Worm (Caenorhabditis elegans) whole organism, L3 larva: ENCODE data around the gene srd-13.

Experiments
- R02D3.7 ChIP-seq: fragments of 150-350 bp; optimal IDR thresholded peaks from 2 replicates; lab custom pipeline; 2014; ENCODE audit warnings: missing biosample characterization, missing genetic modification characterization
- ZK546.5 ChIP-seq: sonication (generic microtip); optimal IDR thresholded peaks from 2 replicates; lab custom pipeline; 2017; ENCODE audit warnings: missing biosample characterization, missing genetic modification characterization
- aly-2 ChIP-seq: fragments of 150-350 bp; optimal IDR thresholded peaks from 2 replicates; lab custom pipeline; 2014; ENCODE audit warnings: missing biosample characterization, missing genetic modification characterization
- ama-1 ChIP-seq: fragments of 150-350 bp; optimal IDR thresholded peaks from 2 replicates; lab custom pipeline; 2018
- ceh-16 ChIP-seq: sonication (generic microtip); optimal IDR thresholded peaks from 2 replicates; lab custom pipeline; 2017; ENCODE audit warnings: missing biosample characterization, missing genetic modification characterization
- ceh-28 ChIP-seq: fragments of 150-350 bp; optimal IDR thresholded peaks from 2 replicates; lab custom pipeline; 2014; ENCODE audit warnings: missing biosample characterization, missing genetic modification reagents, missing genetic modification characterization
- ceh-82 ChIP-seq: fragments of 150-350 bp; optimal IDR thresholded peaks from 2 replicates; lab custom pipeline; 2014; ENCODE audit warnings: missing biosample characterization, missing genetic modification characterization
- egl-27 ChIP-seq: sonication (generic microtip); optimal IDR thresholded peaks from 4 replicates; lab custom pipeline; 2017; ENCODE audit warnings: missing biosample characterization, missing genetic modification reagents, missing genetic modification characterization
- elt-2 ChIP-seq: sonication (generic microtip); optimal IDR thresholded peaks from 2 replicates; lab custom pipeline; 2016; ENCODE audit warnings: missing genetic modification reagents, mild to moderate bottlenecking, missing genetic modification characterization, missing compliant biosample characterization
- elt-3 ChIP-seq, 3 experiments: fragments of 150-350 bp in 1 of 3; sonication (generic microtip) in 2 of 3; optimal IDR thresholded peaks; 2 replicates in 2 of 3; 4 replicates in 1 of 3; lab custom pipeline; 2014 to 2017; ENCODE audit warnings: missing biosample characterization in 3 of 3, missing genetic modification characterization in 3 of 3
- eor-1 ChIP-seq, 2 experiments: fragments of 150-350 bp; optimal IDR thresholded peaks; 2 replicates each; lab custom pipeline; 2014 to 2018; ENCODE audit warnings: missing biosample characterization in 2 of 2, missing genetic modification characterization in 2 of 2
- hmg-11 ChIP-seq: sonication (generic microtip); optimal IDR thresholded peaks from 2 replicates; lab custom pipeline; 2016; ENCODE audit warnings: missing genetic modification characterization, missing compliant biosample characterization
- jun-1 ChIP-seq: fragments of 150-350 bp; optimal IDR thresholded peaks from 2 replicates; lab custom pipeline; 2014; ENCODE audit warnings: missing biosample characterization, missing genetic modification reagents, missing genetic modification characterization
- lin-15B ChIP-seq: fragments of 150-350 bp; optimal IDR thresholded peaks from 2 replicates; lab custom pipeline; 2014; ENCODE audit warnings: missing biosample characterization, missing genetic modification characterization
- lin-39 ChIP-seq: fragments of 150-350 bp; optimal IDR thresholded peaks from 2 replicates; lab custom pipeline; 2018; ENCODE audit warnings: missing biosample characterization, missing genetic modification reagents, missing genetic modification characterization
- lsy-12 ChIP-seq: sonication (generic microtip); optimal IDR thresholded peaks from 2 replicates; lab custom pipeline; 2016; ENCODE audit warnings: mild to moderate bottlenecking, missing genetic modification characterization, missing compliant biosample characterization
- mml-1 ChIP-seq: fragments of 150-350 bp; sonication (generic microtip); optimal IDR thresholded peaks from 3 replicates; lab custom pipeline; 2014; ENCODE audit warnings: missing biosample characterization, missing genetic modification characterization
- nfya-1 ChIP-seq: sonication (generic microtip); optimal IDR thresholded peaks from 2 replicates; lab custom pipeline; 2017; ENCODE audit warnings: missing genetic modification characterization, mild to moderate bottlenecking, missing compliant biosample characterization, antibody characterized with exemption, moderate library complexity; ENCODE audit not compliant: insufficient read depth
- nhr-11 ChIP-seq: fragments of 150-350 bp; optimal IDR thresholded peaks from 2 replicates; lab custom pipeline; 2014; ENCODE audit warnings: missing biosample characterization, missing genetic modification characterization
- nhr-12 ChIP-seq: fragments of 150-350 bp; optimal IDR thresholded peaks from 2 replicates; lab custom pipeline; 2014; ENCODE audit warnings: missing biosample characterization, missing genetic modification characterization
- nhr-23 ChIP-seq: fragments of 150-350 bp; optimal IDR thresholded peaks from 2 replicates; lab custom pipeline; 2014; ENCODE audit warnings: missing biosample characterization, missing genetic modification reagents, missing genetic modification characterization
- nhr-237 ChIP-seq: fragments of 150-350 bp; optimal IDR thresholded peaks from 2 replicates; lab custom pipeline; 2014; ENCODE audit warnings: missing biosample characterization, missing genetic modification characterization
- nhr-25 ChIP-seq: sonication (generic microtip); optimal IDR thresholded peaks from 2 replicates; lab custom pipeline; 2017; ENCODE audit warnings: missing biosample characterization, missing genetic modification characterization
- nhr-43 ChIP-seq: sonication (generic microtip); optimal IDR thresholded peaks from 2 replicates; lab custom pipeline; 2016; ENCODE audit warnings: mild to moderate bottlenecking, missing genetic modification characterization, missing compliant biosample characterization; ENCODE audit not compliant: poor library complexity, severe bottlenecking
- nhr-67 ChIP-seq: fragments of 150-350 bp; optimal IDR thresholded peaks from 2 replicates; lab custom pipeline; 2014; ENCODE audit warnings: missing biosample characterization, missing genetic modification characterization
- nhr-77 ChIP-seq: fragments of 150-350 bp; optimal IDR thresholded peaks from 2 replicates; lab custom pipeline; 2014; ENCODE audit warnings: missing biosample characterization, missing genetic modification characterization
- pha-4 ChIP-seq: fragments of 150-350 bp; optimal IDR thresholded peaks from 2 replicates; lab custom pipeline; 2014; ENCODE audit warnings: missing biosample characterization, missing genetic modification reagents, missing genetic modification characterization
- pqm-1 ChIP-seq: fragments of 150-350 bp; optimal IDR thresholded peaks from 2 replicates; lab custom pipeline; 2017; ENCODE audit warnings: missing biosample characterization, missing genetic modification characterization, inconsistent platforms
- sea-2 ChIP-seq: fragments of 150-350 bp; sonication (generic microtip); optimal IDR thresholded peaks from 4 replicates; lab custom pipeline; 2014; ENCODE audit warnings: missing biosample characterization, missing genetic modification reagents, missing genetic modification characterization
- skn-1 ChIP-seq: fragments of 150-350 bp; optimal IDR thresholded peaks from 2 replicates; lab custom pipeline; 2014; ENCODE audit warnings: missing biosample characterization, missing genetic modification characterization
- snpc-4 ChIP-seq: fragments of 150-350 bp; optimal IDR thresholded peaks from 2 replicates; lab custom pipeline; 2014; ENCODE audit warnings: missing biosample characterization, missing genetic modification characterization
- unc-39 ChIP-seq: sonication (generic microtip); optimal IDR thresholded peaks from 4 replicates; lab custom pipeline; 2017; ENCODE audit warnings: missing biosample characterization, missing genetic modification characterization
- zag-1 ChIP-seq: fragments of 150-350 bp; optimal IDR thresholded peaks from 2 replicates; lab custom pipeline; 2014; ENCODE audit warnings: missing biosample characterization, missing genetic modification characterization
- ztf-4 ChIP-seq: fragments of 150-350 bp; optimal IDR thresholded peaks from 2 replicates; lab custom pipeline; 2014; ENCODE audit warnings: missing biosample characterization, missing genetic modification characterization

The srd-13 gene

ce11 chrIV:5655966-5656389, 20.5 kb upstream of the srd-13 start:
- TF ChIP-seq egl-27: peak; percentile 29
- no peak for TF ChIP-seq mml-1 (tag; lab: Kevin White, UChicago)
- no peak for TF ChIP-seq aly-2
- TF ChIP-seq R02D3.7 (tag; lab: Kevin White, UChicago): peak; percentile 49
- TF ChIP-seq nhr-237: no peak
- TF ChIP-seq elt-2 (tag; lab: Kevin White, UChicago): peak; percentile 51
- TF ChIP-seq pqm-1 (tag; lab: Kevin White, UChicago): peak; percentile 72
- peak; percentile 24 for TF ChIP-seq pha-4
- peak; percentile 87 for TF ChIP-seq nhr-43 (tag; lab: Kevin White, UChicago)
- TF ChIP-seq elt-3 (tag; optimal IDR thresholded peaks at IDR 0.05; lab: Kevin White, UChicago): peak in 1 of 3 experiments; percentile 5
- peak; percentile 87 for TF ChIP-seq nhr-23 (tag; lab: Kevin White, UChicago)
- peak; percentile 84 for TF ChIP-seq nhr-25 (tag; lab: Kevin White, UChicago)
- TF ChIP-seq nfya-1 (tag; lab: Kevin White, UChicago): peak; percentile 46
- TF ChIP-seq unc-39 (tag; lab: Kevin White, UChicago): no peak
- peak; percentile 66 for TF ChIP-seq jun-1 (tag; lab: Kevin White, UChicago)
- TF ChIP-seq ceh-28 (tag; lab: Kevin White, UChicago): no peak
- TF ChIP-seq lsy-12: peak; percentile 36
- peak; percentile 94 for TF ChIP-seq lin-15B (tag; lab: Kevin White, UChicago)

- TF ChIP-seq lin-39: no peak
- no peak for TF ChIP-seq zag-1
- TF ChIP-seq mml-1 (tag; lab: Kevin White, UChicago): no peak
- TF ChIP-seq egl-27: no peak
- no peak for TF ChIP-seq nfya-1 (tag; lab: Kevin White, UChicago)
- no peak for TF ChIP-seq pqm-1 (tag; lab: Kevin White, UChicago)
- no peak for TF ChIP-seq nhr-67 (tag; lab: Kevin White, UChicago)
- TF ChIP-seq jun-1 (tag; lab: Kevin White, UChicago): no peak
- no peak for TF ChIP-seq ama-1
- no peak for TF ChIP-seq nhr-12 (tag; lab: Kevin White, UChicago)
- no peak for TF ChIP-seq hmg-11 (tag; lab: Kevin White, UChicago)
- no peak for TF ChIP-seq nhr-11 (tag; lab: Kevin White, UChicago)
- no peak for TF ChIP-seq ceh-16 (tag; lab: Kevin White, UChicago)
- TF ChIP-seq nhr-77 (tag; lab: Kevin White, UChicago): no peak
- TF ChIP-seq sea-2 (GFP tag; lab: Kevin White, UChicago): no peak
- no peak for TF ChIP-seq elt-2 (tag; lab: Kevin White, UChicago)
- no peak for TF ChIP-seq ztf-4 (tag; lab: Kevin White, UChicago)
These were observed 19.2 kb upstream of the srd-13 start for ce11 chrIV:5654693-5655092.

ce11 chrIV:5654203-5654602, 18.8 kb upstream of the srd-13 start:
- TF ChIP-seq lin-39 (no peak), mml-1 (tag; lab: Kevin White, UChicago) (no peak), elt-2 (tag; lab: Kevin White, UChicago) (peak; percentile 92), nhr-11 (tag; lab: Kevin White, UChicago) (no peak), pha-4 (no peak), ZK546.5 (no peak), eor-1 (tag; optimal IDR thresholded peaks at IDR 0.05; lab: Kevin White, UChicago) (no peak), aly-2 (no peak), elt-3 (tag; optimal IDR thresholded peaks at IDR 0.05; lab: Kevin White, UChicago) (no peak), pqm-1 (tag; lab: Kevin White, UChicago) (peak; percentile 64), jun-1 (tag; lab: Kevin White, UChicago) (peak; percentile 71)

- TF ChIP-seq ceh-16 (tag; lab: Kevin White, UChicago) (no peak), ceh-82 (tag; lab: Kevin White, UChicago) (no peak), nhr-237 (no peak), skn-1 (tag; lab: Kevin White, UChicago) (no peak), snpc-4 (tag; lab: Kevin White, UChicago) (no peak), nhr-11 (tag; lab: Kevin White, UChicago) (no peak), eor-1 (tag; optimal IDR thresholded peaks at IDR 0.05; lab: Kevin White, UChicago) (no peak), nfya-1 (tag; lab: Kevin White, UChicago) (no peak), ceh-28 (tag; lab: Kevin White, UChicago) (no peak), hmg-11 (tag; lab: Kevin White, UChicago) (no peak), nhr-23 (tag; lab: Kevin White, UChicago) (no peak)
These were observed 18.2 kb upstream of the srd-13 start, which contains the start of gene clec-178 for ce11 chrIV:5653649-5654048. Gene clec-178 (plus strand): TSS chrIV:5653949.
